Worm (Caenorhabditis elegans) whole organism, late embryonic: ENCODE results near the gene clec-181.

Source experiments
- F13H6.1 ChIP-seq: sonication (generic microtip); optimal IDR thresholded peaks from 2 replicates; lab custom pipeline; 2016; ENCODE audit warnings: missing genetic modification characterization, missing compliant biosample characterization
- ama-1 ChIP-seq: fragments of 150-350 bp; optimal IDR thresholded peaks from 2 replicates; lab custom pipeline; 2014
- ets-4 ChIP-seq: sonication (generic microtip); optimal IDR thresholded peaks from 2 replicates; lab custom pipeline; 2016; ENCODE audit warnings: missing genetic modification characterization, missing compliant biosample characterization
- lim-6 ChIP-seq: sonication (generic microtip); optimal IDR thresholded peaks from 2 replicates; lab custom pipeline; 2016; ENCODE audit warnings: missing genetic modification characterization, missing compliant biosample characterization
- nfya-1 ChIP-seq: sonication (generic microtip); optimal IDR thresholded peaks from 2 replicates; lab custom pipeline; 2017; ENCODE audit warnings: missing genetic modification characterization, mild to moderate bottlenecking, missing compliant biosample characterization, antibody characterized with exemption, moderate library complexity
- odd-2 ChIP-seq: sonication (generic microtip); optimal IDR thresholded peaks from 2 replicates; lab custom pipeline; 2017; ENCODE audit warnings: antibody characterized with exemption, mild to moderate bottlenecking, missing genetic modification characterization, missing compliant biosample characterization
- pros-1 ChIP-seq: fragments of 150-350 bp; optimal IDR thresholded peaks from 2 replicates; lab custom pipeline; 2014; ENCODE audit warnings: missing biosample characterization, missing genetic modification reagents, missing genetic modification characterization
- rnt-1 ChIP-seq: sonication (generic microtip); optimal IDR thresholded peaks from 2 replicates; lab custom pipeline; 2016; ENCODE audit warnings: missing genetic modification characterization, missing compliant biosample characterization

- no peak for TF ChIP-seq F13H6.1 (tag; lab: Kevin White, UChicago)
- no peak for TF ChIP-seq lim-6 (tag; lab: Kevin White, UChicago)
- TF ChIP-seq odd-2 (tag; lab: Kevin White, UChicago) = no peak
- no peak for TF ChIP-seq ama-1 (lab: Kevin White, UChicago)
- no peak for TF ChIP-seq rnt-1 (tag; lab: Kevin White, UChicago)
- TF ChIP-seq ets-4 (tag; lab: Kevin White, UChicago) = no peak
- no peak for TF ChIP-seq nfya-1 (tag; lab: Kevin White, UChicago)
- no peak for TF ChIP-seq pros-1 (tag; lab: Kevin White, UChicago)
These were observed 18.8 kb downstream of the clec-181 start, which contains the start of gene cyp-33E3 for ce11 chrIV:8614680-8615079.
